Worm (Caenorhabditis elegans): ENCODE measurements around the gene C53C11.1.

DNA sequence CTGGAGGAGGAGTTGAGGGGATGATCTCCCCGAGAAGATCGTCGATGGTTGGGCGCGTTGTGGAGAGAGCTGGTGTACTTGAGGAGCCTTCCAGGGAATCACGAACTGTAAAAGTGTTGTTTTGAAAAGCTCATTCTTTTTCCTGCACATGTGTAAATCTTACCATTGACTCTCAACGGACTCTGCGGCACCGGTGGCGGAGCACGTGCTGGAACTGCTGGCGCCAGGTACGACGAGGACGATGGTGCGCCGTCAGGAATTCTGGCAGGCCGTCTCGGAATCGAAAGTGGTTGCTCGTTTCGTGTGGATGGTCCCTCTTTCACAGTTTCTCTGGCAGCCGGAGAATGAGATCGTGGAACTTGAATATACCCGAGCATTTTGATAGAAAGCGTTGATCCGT, 43.8 kb downstream of the C53C11.1 start:
- no peak for TF ChIP-seq ama-1 (optimal IDR thresholded peaks at IDR 0.05)
- no peak for TF ChIP-seq F13H6.1 (tag; optimal IDR thresholded peaks at IDR 0.05)
- TF ChIP-seq ceh-14 (tag; optimal IDR thresholded peaks at IDR 0.05), result no peak
- TF ChIP-seq ceh-22 (tag; optimal IDR thresholded peaks at IDR 0.05), result no peak
- no peak for TF ChIP-seq unc-42 (tag; optimal IDR thresholded peaks at IDR 0.05)
- TF ChIP-seq elt-2 (tag; optimal IDR thresholded peaks at IDR 0.05), result no peak
- TF ChIP-seq pax-1 (tag; optimal IDR thresholded peaks at IDR 0.05), result no peak
- TF ChIP-seq ceh-2 (tag; optimal IDR thresholded peaks at IDR 0.05), result no peak
- no peak for TF ChIP-seq ets-4 (tag; optimal IDR thresholded peaks at IDR 0.05)

Data from whole organism, late embryonic.